Worm (Caenorhabditis elegans) whole organism, midembryonic: Measurements from ENCODE around the gene mrps-5.

Experiments used
- T22C8.4 ChIP-seq: fragments of 200-800 bp; sonication (Bioruptor generic); IDR thresholded peaks from 2 replicates; pipeline ENCODE4 v1.3.6; 2022; ENCODE audit warnings: missing genetic modification characterization, missing compliant biosample characterization
- cog-1 ChIP-seq: sonication (generic microtip); optimal IDR thresholded peaks from 2 replicates; lab custom pipeline; 2016; ENCODE audit warnings: missing genetic modification characterization, missing compliant biosample characterization
- flt-1 ChIP-seq: fragments of 200-800 bp; sonication (Bioruptor generic); IDR thresholded peaks from 2 replicates; pipeline ENCODE4 v1.3.6; 2022; ENCODE audit warnings: missing genetic modification characterization, missing compliant biosample characterization
- klf-2 ChIP-seq: fragments of 200-800 bp; sonication (Bioruptor generic); conservative IDR thresholded peaks from 2 replicates; pipeline ENCODE4 v1.3.6; 2022; ENCODE audit warnings: missing genetic modification reagents, missing genetic modification characterization, missing compliant biosample characterization
- med-1 ChIP-seq: sonication (generic microtip); optimal IDR thresholded peaks from 2 replicates; lab custom pipeline; 2017; ENCODE audit warnings: missing genetic modification characterization, mild to moderate bottlenecking, missing compliant biosample characterization, antibody characterized with exemption, missing genetic modification reagents; ENCODE audit not compliant: insufficient read depth
- ref-1 ChIP-seq: fragments of 200-800 bp; sonication (Bioruptor generic); conservative IDR thresholded peaks from 2 replicates; pipeline ENCODE4 v1.3.6; 2022; ENCODE audit warnings: missing genetic modification reagents, missing genetic modification characterization, missing compliant biosample characterization
- tab-1 ChIP-seq: fragments of 200-800 bp; sonication (Bioruptor generic); IDR thresholded peaks from 2 replicates; pipeline ENCODE4 v1.3.6; 2022; ENCODE audit warnings: missing genetic modification characterization, missing compliant biosample characterization
- ztf-23 ChIP-seq: fragments of 200-800 bp; sonication (Bioruptor generic); IDR thresholded peaks from 2 replicates; pipeline ENCODE4 v1.3.6; 2022; ENCODE audit warnings: missing genetic modification reagents, missing genetic modification characterization, missing compliant biosample characterization
- ztf-29 ChIP-seq: fragments of 200-800 bp; sonication (Bioruptor generic); IDR thresholded peaks from 2 replicates; pipeline ENCODE4 v1.3.6; 2022; ENCODE audit warnings: missing genetic modification reagents, missing genetic modification characterization, missing compliant biosample characterization

DNA sequence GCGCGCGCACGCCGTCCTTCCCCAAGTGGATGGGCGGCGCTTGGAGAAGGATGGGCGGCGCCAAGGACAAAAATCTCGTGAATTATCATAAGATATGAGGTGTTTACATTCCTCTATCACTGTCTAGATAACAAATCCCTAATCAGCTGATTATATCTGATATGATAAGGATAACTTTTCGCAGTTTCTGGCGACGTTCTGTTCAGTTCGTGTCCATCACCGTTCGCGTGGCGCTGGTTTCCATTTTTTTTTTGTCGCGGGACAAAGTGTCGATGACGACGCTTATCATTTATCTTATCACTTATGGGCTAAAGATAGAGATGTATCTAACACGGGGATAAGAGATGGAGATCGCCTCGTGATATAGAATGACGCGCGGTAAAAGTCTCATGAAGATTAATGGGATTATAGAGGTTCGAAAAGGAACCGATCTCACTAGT is 10.0 kb upstream of the mrps-5 start:
- TF ChIP-seq med-1 (GFP tag; lab: Kevin White, UChicago) (no peak), tab-1 (GFP tag; lab: Robert Waterston, UW) (no peak), klf-2 (GFP tag; lab: Robert Waterston, UW) (no peak), flt-1 (GFP tag; lab: Robert Waterston, UW) (no peak), ztf-29 (GFP tag; lab: Robert Waterston, UW) (no peak), cog-1 (tag; lab: Kevin White, UChicago) (no peak), ztf-23 (no peak), T22C8.4 (GFP tag; lab: Robert Waterston, UW) (no peak), ref-1 (GFP tag; lab: Robert Waterston, UW) (no peak)
